Worm (Caenorhabditis elegans) whole organism, L4/young adult: ENCODE results near the gene Y57A10A.29.

ENCODE experiments used
- W03F9.2 ChIP-seq: fragments of 150-350 bp; optimal IDR thresholded peaks from 2 replicates; lab custom pipeline; 2014; ENCODE audit warnings: missing biosample characterization, missing genetic modification characterization
- dao-5 ChIP-seq: sonication (generic microtip); optimal IDR thresholded peaks from 2 replicates; lab custom pipeline; 2016; ENCODE audit warnings: missing genotype, missing genetic modification characterization, moderate library complexity, missing compliant biosample characterization
- him-1 ChIP-seq: sonication (generic microtip); optimal IDR thresholded peaks from 2 replicates; lab custom pipeline; 2016; ENCODE audit warnings: missing genotype, missing genetic modification reagents, missing genetic modification characterization, missing compliant biosample characterization

DNA sequence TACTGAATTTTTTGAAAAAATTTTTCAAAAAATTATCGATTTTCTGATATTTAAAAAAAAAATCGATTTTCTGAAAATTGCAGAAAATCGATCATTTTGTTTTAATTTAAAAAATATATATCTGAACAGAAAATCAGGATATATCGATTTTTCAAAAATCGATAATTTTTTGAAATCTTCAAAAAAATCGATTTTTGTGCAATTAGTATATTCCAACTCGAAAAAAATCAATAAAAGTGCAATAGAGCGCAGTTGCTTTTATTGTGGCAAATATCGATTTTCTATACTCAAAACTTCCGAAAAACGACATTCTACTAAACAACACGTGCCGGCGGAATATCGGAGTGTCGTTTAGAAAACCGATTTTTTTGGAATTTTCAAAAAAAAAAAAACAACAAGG, 21.3 kb downstream of the Y57A10A.29 start:
- TF ChIP-seq W03F9.2 (no peak), him-1 (tag; lab: Kevin White, UChicago) (no peak), dao-5 (tag; lab: Kevin White, UChicago) (no peak)
